Fruit fly (Drosophila melanogaster): Measurements from ENCODE around the gene fid.

The fid gene

dm6 chr3R:26019232-26019631 lies 49.4 kb downstream of the fid start:
- TF ChIP-seq Eip75B (GFP tag; optimal IDR thresholded peaks at IDR 0.05) = no peak
- TF ChIP-seq CG8119 (GFP tag; IDR thresholded peaks at IDR 0.05) = peak; percentile 93
- TF ChIP-seq net (GFP tag; optimal IDR thresholded peaks at IDR 0.05) = peak; percentile 39
- no peak for TF ChIP-seq Hr39 (GFP tag; optimal IDR thresholded peaks at IDR 0.05)
- no peak for TF ChIP-seq Ets21C (GFP tag; optimal IDR thresholded peaks at IDR 0.05)
- TF ChIP-seq CG32006 (GFP tag; optimal IDR thresholded peaks at IDR 0.05) = peak; percentile 91
- TF ChIP-seq ss (GFP tag; optimal IDR thresholded peaks at IDR 0.05) = no peak
- peak; percentile 20 for TF ChIP-seq pdm3 (GFP tag; optimal IDR thresholded peaks at IDR 0.05)
- peak; percentile 45 for TF ChIP-seq acj6 (GFP tag; optimal IDR thresholded peaks at IDR 0.05)
- peak; percentile 52 for TF ChIP-seq CG3919 (GFP tag; optimal IDR thresholded peaks at IDR 0.05)
- no peak for TF ChIP-seq CG16779 (tag; optimal IDR thresholded peaks at IDR 0.05)
- TF ChIP-seq lz (GFP tag; optimal IDR thresholded peaks at IDR 0.05) = no peak
- TF ChIP-seq dac (GFP tag; optimal IDR thresholded peaks at IDR 0.05) = peak; percentile 63
- TF ChIP-seq eg (GFP tag; IDR thresholded peaks at IDR 0.05) = peak; percentile 86
- TF ChIP-seq CG6792 (GFP tag; optimal IDR thresholded peaks at IDR 0.05) = no peak
- TF ChIP-seq spab (GFP tag; optimal IDR thresholded peaks at IDR 0.05) = peak; percentile 20
- TF ChIP-seq Lpt (GFP tag; optimal IDR thresholded peaks at IDR 0.05) = peak; percentile 67
- no peak for TF ChIP-seq CG8319 (GFP tag; optimal IDR thresholded peaks at IDR 0.05)
- no peak for TF ChIP-seq Eip93F (GFP tag; optimal IDR thresholded peaks at IDR 0.05)
- no peak for TF ChIP-seq CG11902 (GFP tag; optimal IDR thresholded peaks at IDR 0.05)
- TF ChIP-seq Blimp-1 (GFP tag; optimal IDR thresholded peaks at IDR 0.05) = no peak
- no peak for TF ChIP-seq Sox102F (GFP tag; optimal IDR thresholded peaks at IDR 0.05)
- TF ChIP-seq achi (GFP tag; optimal IDR thresholded peaks at IDR 0.05) = peak; percentile 69
- TF ChIP-seq svp (GFP tag) = no peak
- TF ChIP-seq Met (GFP tag; optimal IDR thresholded peaks at IDR 0.05) = no peak
- TF ChIP-seq CG6808 (GFP tag; optimal IDR thresholded peaks at IDR 0.05) = peak; percentile 23
- TF ChIP-seq topi (GFP tag; optimal IDR thresholded peaks at IDR 0.05) = no peak
- TF ChIP-seq Gug (GFP tag; IDR thresholded peaks at IDR 0.05) = peak; percentile 76
- peak; percentile 10 for TF ChIP-seq CG8632 (GFP tag; optimal IDR thresholded peaks at IDR 0.05)
- no peak for TF ChIP-seq fd59A (GFP tag; optimal IDR thresholded peaks at IDR 0.05)
- TF ChIP-seq CG11294 (GFP tag; IDR thresholded peaks at IDR 0.05) = peak; percentile 69
- peak; percentile 64 for TF ChIP-seq Ets96B (tag; optimal IDR thresholded peaks at IDR 0.05)
- no peak for TF ChIP-seq Sox15 (GFP tag; optimal IDR thresholded peaks at IDR 0.05)
- TF ChIP-seq CG3032 (tag; optimal IDR thresholded peaks at IDR 0.05) = peak; percentile 37
- peak in 1 of 2 experiments; percentile 53 for TF ChIP-seq salr (GFP tag; optimal IDR thresholded peaks at IDR 0.05)
- peak; percentile 95 for TF ChIP-seq CG15336 (GFP tag; IDR thresholded peaks at IDR 0.05)
- peak; percentile 75 for TF ChIP-seq Hr4 (GFP tag; optimal IDR thresholded peaks at IDR 0.05)
- TF ChIP-seq esn (GFP tag; optimal IDR thresholded peaks at IDR 0.05) = no peak
- no peak for TF ChIP-seq CG1621 (tag; optimal IDR thresholded peaks at IDR 0.05)
- TF ChIP-seq cyc (GFP tag; optimal IDR thresholded peaks at IDR 0.05) = no peak
- no peak for TF ChIP-seq CG7368 (GFP tag; optimal IDR thresholded peaks at IDR 0.05)
- TF ChIP-seq CG6276 (GFP tag; optimal IDR thresholded peaks at IDR 0.05) = peak; percentile 85
- TF ChIP-seq Eip78C (GFP tag) = peak; percentile 68
- peak; percentile 0 for TF ChIP-seq CG11762 (GFP tag; optimal IDR thresholded peaks at IDR 0.05; ENCODE audit: insufficient read depth)
- no peak for TF ChIP-seq vri (GFP tag; optimal IDR thresholded peaks at IDR 0.05)
- TF ChIP-seq OdsH (GFP tag; optimal IDR thresholded peaks at IDR 0.05) = peak; percentile 64
- TF ChIP-seq CG10631 (GFP tag; optimal IDR thresholded peaks at IDR 0.05) = peak; percentile 70
- peak; percentile 81 for TF ChIP-seq CG6163 (GFP tag; IDR thresholded peaks at IDR 0.05)
- no peak for TF ChIP-seq Hr38 (GFP tag; optimal IDR thresholded peaks at IDR 0.05)
- TF ChIP-seq CG34406 (GFP tag; optimal IDR thresholded peaks at IDR 0.05) = no peak
- TF ChIP-seq fd85E (GFP tag; optimal IDR thresholded peaks at IDR 0.05) = no peak
- TF ChIP-seq CG6854 (GFP tag; optimal IDR thresholded peaks at IDR 0.05) = no peak
- TF ChIP-seq dsx (GFP tag; optimal IDR thresholded peaks at IDR 0.05; ENCODE audit: poor library complexity, severe bottlenecking) = no peak
